Fruit fly (Drosophila melanogaster): ENCODE measurements around the gene CG16853.

dm6 chr2L:13540704-13541103 is 1.4 kb upstream of the CG16853 start, which contains the start of gene CG16852:
- TF ChIP-seq CG3032 (tag; optimal IDR thresholded peaks at IDR 0.05) (no peak), spab (GFP tag; optimal IDR thresholded peaks at IDR 0.05) (no peak), Ets96B (tag; optimal IDR thresholded peaks at IDR 0.05) (no peak), Hr4 (GFP tag; optimal IDR thresholded peaks at IDR 0.05) (no peak), CG9139 (GFP tag; optimal IDR thresholded peaks at IDR 0.05) (no peak), esn (GFP tag; optimal IDR thresholded peaks at IDR 0.05) (no peak), ss (GFP tag; optimal IDR thresholded peaks at IDR 0.05) (no peak), CG8319 (GFP tag; optimal IDR thresholded peaks at IDR 0.05) (no peak), salr (GFP tag; optimal IDR thresholded peaks at IDR 0.05) (no peak), Eip78C (GFP tag) (no peak), Eip75B (GFP tag; optimal IDR thresholded peaks at IDR 0.05) (no peak)
